4 fruit fly cellular contexts compared by ENCODE assay signal in genomic region chr3L:5182255-5182993, dm6.
A peak's percentile ranks its signal among the peaks of the same experiment; 100 is the strongest.
TF ChIP-seq lines count a peak whose summit lies in the region.

No protein-coding gene starts in this region.

- TF ChIP-seq CTCF in whole organism, embryonic (GFP tag; optimal IDR thresholded peaks at IDR 0.05; lab: Kevin White, UChicago): no peak

TF ChIP-seq in whole organism, embryonic, 481 proteins besides CTCF, POLR2A, EP300 and RAD21 (continues in another document):
- TF ChIP-seq grau (tag; optimal IDR thresholded peaks at IDR 0.05; lab: Kevin White, UChicago): peak; percentile 60
- TF ChIP-seq CG6254 (GFP tag; optimal IDR thresholded peaks at IDR 0.05; lab: Kevin White, UChicago): no peak
- no peak for TF ChIP-seq Nf-YC (tag; optimal IDR thresholded peaks at IDR 0.05; lab: Kevin White, UChicago)
- TF ChIP-seq CG17359 (tag; optimal IDR thresholded peaks at IDR 0.05; lab: Kevin White, UChicago): peak; percentile 58
- TF ChIP-seq Drgx (GFP tag; IDR thresholded peaks at IDR 0.05; lab: Robert Waterston, UW): 0 out of 2 replicates have a peak, but pooled peaks have one; percentile 14
- peak; percentile 51 for TF ChIP-seq CG3281 (GFP tag; optimal IDR thresholded peaks at IDR 0.05; lab: Kevin White, UChicago)
- peak; percentile 82 for TF ChIP-seq pros (GFP tag; optimal IDR thresholded peaks at IDR 0.05; lab: Kevin White, UChicago)
- TF ChIP-seq Trl (optimal IDR thresholded peaks at IDR 0.05; lab: Kevin White, UChicago): no peak
- no peak for TF ChIP-seq Trl (GFP tag; optimal IDR thresholded peaks at IDR 0.05; lab: Kevin White, UChicago)
- no peak for TF ChIP-seq mld (GFP tag; IDR thresholded peaks at IDR 0.05; lab: Robert Waterston, UW; ENCODE audit: partially characterized antibody)
- peak; percentile 2 for TF ChIP-seq CG17829 (tag; optimal IDR thresholded peaks at IDR 0.05; lab: Kevin White, UChicago)
- no peak for TF ChIP-seq CG6272 (GFP tag; IDR thresholded peaks at IDR 0.05; lab: Robert Waterston, UW)
- TF ChIP-seq B-H2 (GFP tag; optimal IDR thresholded peaks at IDR 0.05; lab: Kevin White, UChicago): no peak
- 0 out of 4 replicates have a peak, but pooled peaks have one; percentile 12 for TF ChIP-seq chinmo (GFP tag; IDR thresholded peaks at IDR 0.05; lab: Robert Waterston, UW; ENCODE audit: partially characterized antibody)
- no peak for TF ChIP-seq danr (GFP tag; IDR thresholded peaks at IDR 0.05; lab: Robert Waterston, UW)
- peak; percentile 20 for TF ChIP-seq jumu (GFP tag; optimal IDR thresholded peaks at IDR 0.05; lab: Kevin White, UChicago)
- peak; percentile 70 for TF ChIP-seq slbo (GFP tag; IDR thresholded peaks at IDR 0.05; lab: Robert Waterston, UW)
- TF ChIP-seq wdn (GFP tag; IDR thresholded peaks at IDR 0.05; lab: Robert Waterston, UW): peak; percentile 27; the same call in 1 of the 2 replicates
- TF ChIP-seq CG16813 (GFP tag; IDR thresholded peaks at IDR 0.05; lab: Robert Waterston, UW; ENCODE audit: partially characterized antibody): no peak
- peak in 1 of 2 experiments; percentile 49 for TF ChIP-seq eve (GFP tag; optimal IDR thresholded peaks at IDR 0.05; lab: Kevin White, UChicago)
- peak; percentile 20 for TF ChIP-seq zfh2 (GFP tag; optimal IDR thresholded peaks at IDR 0.05; lab: Kevin White, UChicago)
- TF ChIP-seq gem (tag; optimal IDR thresholded peaks at IDR 0.05; lab: Kevin White, UChicago): peak; percentile 64

TF ChIP-seq in whole organism, prepupa, 60 proteins besides CTCF, POLR2A, EP300 and RAD21 (continues in another document):
- no peak for TF ChIP-seq fd85E (GFP tag; optimal IDR thresholded peaks at IDR 0.05; lab: Kevin White, UChicago)
- 0 out of 3 replicates have a peak, but pooled peaks have one; percentile 28 for TF ChIP-seq eg (GFP tag; IDR thresholded peaks at IDR 0.05; lab: Robert Waterston, UW)
- TF ChIP-seq CG11294 (GFP tag; IDR thresholded peaks at IDR 0.05; lab: Robert Waterston, UW): no peak
- TF ChIP-seq Lpt (GFP tag; optimal IDR thresholded peaks at IDR 0.05; lab: Kevin White, UChicago): no peak
- no peak for TF ChIP-seq Eip93F (GFP tag; optimal IDR thresholded peaks at IDR 0.05; lab: Kevin White, UChicago)
- peak; percentile 30 for TF ChIP-seq Hr39 (GFP tag; optimal IDR thresholded peaks at IDR 0.05; lab: Kevin White, UChicago)
- TF ChIP-seq Smox (GFP tag; optimal IDR thresholded peaks at IDR 0.05; lab: Kevin White, UChicago): peak; percentile 36
- TF ChIP-seq acj6 (GFP tag; optimal IDR thresholded peaks at IDR 0.05; lab: Kevin White, UChicago): peak; percentile 35
- no peak for TF ChIP-seq Gug (GFP tag; IDR thresholded peaks at IDR 0.05; lab: Robert Waterston, UW)
- no peak for TF ChIP-seq ss (GFP tag; optimal IDR thresholded peaks at IDR 0.05; lab: Kevin White, UChicago)
- peak; percentile 47 for TF ChIP-seq achi (GFP tag; optimal IDR thresholded peaks at IDR 0.05; lab: Kevin White, UChicago)
- peak; percentile 69 for TF ChIP-seq svp (GFP tag; lab: Kevin White, UChicago)
- peak; percentile 60 for TF ChIP-seq Met (GFP tag; optimal IDR thresholded peaks at IDR 0.05; lab: Kevin White, UChicago)
- peak; percentile 3 for TF ChIP-seq CG7368 (GFP tag; optimal IDR thresholded peaks at IDR 0.05; lab: Kevin White, UChicago)
- peak; percentile 86 for TF ChIP-seq Eip78C (GFP tag; lab: Kevin White, UChicago)
- TF ChIP-seq Eip75B (GFP tag; optimal IDR thresholded peaks at IDR 0.05; lab: Kevin White, UChicago): peak; percentile 32
- peak; percentile 11 for TF ChIP-seq CG11902 (GFP tag; optimal IDR thresholded peaks at IDR 0.05; lab: Kevin White, UChicago)
- peak; percentile 52 for TF ChIP-seq CG31627 (GFP tag; optimal IDR thresholded peaks at IDR 0.05; lab: Kevin White, UChicago)
- TF ChIP-seq CG6808 (GFP tag; optimal IDR thresholded peaks at IDR 0.05; lab: Kevin White, UChicago): peak; percentile 10
- TF ChIP-seq CG8119 (GFP tag; IDR thresholded peaks at IDR 0.05; lab: Robert Waterston, UW): 0 out of 3 replicates have a peak, but pooled peaks have one; percentile 21
- TF ChIP-seq CG10669 (GFP tag; optimal IDR thresholded peaks at IDR 0.05; lab: Kevin White, UChicago): peak; percentile 21
- TF ChIP-seq CG1621 (tag; optimal IDR thresholded peaks at IDR 0.05; lab: Kevin White, UChicago): no peak
- TF ChIP-seq Sox102F (GFP tag; optimal IDR thresholded peaks at IDR 0.05; lab: Kevin White, UChicago): peak; percentile 41
- no peak for TF ChIP-seq fd59A (GFP tag; optimal IDR thresholded peaks at IDR 0.05; lab: Kevin White, UChicago)

TF ChIP-seq in whole organism, pupa, 21 proteins besides CTCF, POLR2A, EP300 and RAD21:
- TF ChIP-seq CG4496 (GFP tag; IDR thresholded peaks at IDR 0.05; lab: Robert Waterston, UW) (peak; percentile 40; the same call in 1 of the 3 replicates), CG9948 (tag; optimal IDR thresholded peaks at IDR 0.05; lab: Kevin White, UChicago) (peak; percentile 17), Snoo (tag; optimal IDR thresholded peaks at IDR 0.05; lab: Kevin White, UChicago) (peak; percentile 11), Pif1A (GFP tag; optimal IDR thresholded peaks at IDR 0.05; lab: Kevin White, UChicago) (peak; percentile 30), gl (tag; optimal IDR thresholded peaks at IDR 0.05; lab: Kevin White, UChicago) (no peak), CG8301 (tag; optimal IDR thresholded peaks at IDR 0.05; lab: Kevin White, UChicago) (peak; percentile 16), CG14655 (GFP tag; optimal IDR thresholded peaks at IDR 0.05; lab: Kevin White, UChicago) (peak; percentile 18), CG15710 (tag; optimal IDR thresholded peaks at IDR 0.05; lab: Kevin White, UChicago) (peak; percentile 21), D1 (tag; optimal IDR thresholded peaks at IDR 0.05; lab: Kevin White, UChicago) (no peak), CG17806 (tag; optimal IDR thresholded peaks at IDR 0.05; lab: Kevin White, UChicago) (peak; percentile 28), CG8159 (tag; optimal IDR thresholded peaks at IDR 0.05; lab: Kevin White, UChicago) (peak; percentile 52)

TF ChIP-seq in whole organism, wandering third instar larva, 38 proteins besides CTCF, POLR2A, EP300 and RAD21:
- TF ChIP-seq Mio (GFP tag; optimal IDR thresholded peaks at IDR 0.05; lab: Kevin White, UChicago) (no peak), Rel (GFP tag; optimal IDR thresholded peaks at IDR 0.05; lab: Kevin White, UChicago) (no peak), Rel (tag; optimal IDR thresholded peaks at IDR 0.05; lab: Kevin White, UChicago) (no peak), jim (GFP tag; optimal IDR thresholded peaks at IDR 0.05; lab: Kevin White, UChicago) (no peak), woc (GFP tag; optimal IDR thresholded peaks at IDR 0.05; lab: Kevin White, UChicago) (no peak), Abd-B (GFP tag; optimal IDR thresholded peaks at IDR 0.05; lab: Kevin White, UChicago) (no peak), fru (GFP tag; optimal IDR thresholded peaks at IDR 0.05; lab: Kevin White, UChicago) (peak; percentile 40), HLH106 (tag; optimal IDR thresholded peaks at IDR 0.05; lab: Kevin White, UChicago) (peak; percentile 16), br (GFP tag; optimal IDR thresholded peaks at IDR 0.05; lab: Kevin White, UChicago) (peak; percentile 7), Vsx2 (GFP tag; optimal IDR thresholded peaks at IDR 0.05; lab: Kevin White, UChicago; ENCODE audit: partially characterized antibody) (no peak), sv (GFP tag; optimal IDR thresholded peaks at IDR 0.05; lab: Kevin White, UChicago) (no peak), foxo (GFP tag; optimal IDR thresholded peaks at IDR 0.05; lab: Kevin White, UChicago) (peak in 1 of 2 experiments; percentile 39), pan (optimal IDR thresholded peaks at IDR 0.05; lab: Kevin White, UChicago) (no peak), rgr (GFP tag; optimal IDR thresholded peaks at IDR 0.05; lab: Kevin White, UChicago) (peak; percentile 16), ey (GFP tag; optimal IDR thresholded peaks at IDR 0.05; lab: Kevin White, UChicago) (peak; percentile 32), CG9705 (GFP tag; optimal IDR thresholded peaks at IDR 0.05; lab: Kevin White, UChicago) (no peak), N (GFP tag; optimal IDR thresholded peaks at IDR 0.05; lab: Kevin White, UChicago) (no peak), Hnf4 (GFP tag; optimal IDR thresholded peaks at IDR 0.05; lab: Kevin White, UChicago) (peak; percentile 7), Hr78 (GFP tag; optimal IDR thresholded peaks at IDR 0.05; lab: Kevin White, UChicago) (no peak), OdsH (GFP tag; optimal IDR thresholded peaks at IDR 0.05; lab: Kevin White, UChicago) (peak; percentile 27), Dif (GFP tag; optimal IDR thresholded peaks at IDR 0.05; lab: Kevin White, UChicago; ENCODE audit: partially characterized antibody) (no peak), h (GFP tag; optimal IDR thresholded peaks at IDR 0.05; lab: Kevin White, UChicago) (peak; percentile 23), Myc (optimal IDR thresholded peaks at IDR 0.05; lab: Kevin White, UChicago) (no peak)
TF ChIP-seq in whole organism, wandering third instar larva: peak in this region for 9.

Comparison
In these comparisons a context has a peak if more than half of its experiments do, and no peak if none do; other contexts are left out.
1. Of the 7 proteins assayed by ChIP-seq in both whole organism, embryonic and whole organism, prepupa: peak only in whole organism, embryonic: Blimp-1 and CG6854; only in whole organism, prepupa: Hr39; in both: Sox102F; in neither: 3.